Worm (Caenorhabditis elegans): ENCODE measurements around the gene C17B7.10.

DNA sequence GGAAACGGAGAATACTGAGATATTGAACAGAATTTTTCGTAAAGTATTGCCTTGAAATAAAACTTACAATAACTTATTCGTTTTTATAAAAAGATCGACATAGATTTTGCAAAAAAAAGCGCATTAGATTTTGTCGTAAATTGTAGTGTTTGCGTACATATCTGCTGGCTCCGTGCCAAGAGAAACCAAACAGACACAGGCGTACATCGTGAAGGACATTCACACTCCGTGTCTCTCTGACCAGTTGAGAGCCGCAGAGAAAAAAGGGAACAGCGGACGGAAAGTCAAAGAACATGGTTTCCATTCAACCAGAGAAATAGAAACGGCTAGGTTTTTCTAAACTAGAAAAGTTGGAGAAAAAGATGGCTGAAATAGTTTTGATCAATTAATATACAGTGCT, 26.5 kb downstream of the C17B7.10 start, which contains the start of gene arrd-19:
- TF ChIP-seq ceh-36 (tag; optimal IDR thresholded peaks at IDR 0.05) (no peak), ama-1 (optimal IDR thresholded peaks at IDR 0.05) (no peak), aly-1 (tag; optimal IDR thresholded peaks at IDR 0.05) (no peak), flt-1 (GFP tag; IDR thresholded peaks at IDR 0.05) (no peak), tbx-37 (GFP tag; conservative IDR thresholded peaks at IDR 0.05) (no peak), ets-7 (tag; optimal IDR thresholded peaks at IDR 0.05) (no peak), sea-1 (GFP tag; conservative IDR thresholded peaks at IDR 0.05) (no peak)
